Fruit fly (Drosophila melanogaster) whole organism, embryonic: ENCODE results near the gene Snx3.

Source experiments
- Ada2b ChIP-seq: fragments of 200-800 bp; sonication (Bioruptor generic); IDR thresholded peaks from 2 replicates; pipeline ENCODE4 v1.3.6; 2022; ENCODE audit warnings: missing biosample characterization, missing genetic modification characterization
- Bgb ChIP-seq: fragments of 200-800 bp; sonication (Bioruptor generic); IDR thresholded peaks from 2 replicates; pipeline ENCODE4 v1.3.6; 2022; ENCODE audit warnings: missing biosample characterization, missing genetic modification characterization; ENCODE audit not compliant: partially characterized antibody
- CG10321 ChIP-seq: fragments of 200-800 bp; sonication (Bioruptor generic); IDR thresholded peaks from 2 replicates; pipeline ENCODE4 v1.3.6; 2022; ENCODE audit warnings: missing biosample characterization, missing genetic modification characterization
- CG17612 ChIP-seq: fragments of 200-800 bp; sonication (Bioruptor generic); IDR thresholded peaks from 2 replicates; pipeline ENCODE4 v1.3.6; 2022; ENCODE audit warnings: missing biosample characterization, missing genetic modification characterization
- Dp ChIP-seq: fragments of 200-800 bp; sonication (Bioruptor generic); optimal IDR thresholded peaks from 2 replicates; lab custom pipeline; 2018; ENCODE audit warnings: missing biosample characterization, mild to moderate bottlenecking, missing genetic modification characterization, moderate library complexity
- E2f1 ChIP-seq: fragments of 200-800 bp; sonication (Bioruptor generic); IDR thresholded peaks from 2 replicates; pipeline ENCODE4 v1.3.6; 2022; ENCODE audit warnings: missing biosample characterization, missing genetic modification characterization
- H2.0 ChIP-seq: fragments of 200-800 bp; sonication (Bioruptor generic); IDR thresholded peaks from 2 replicates; pipeline ENCODE4 v1.3.6; 2022; ENCODE audit warnings: missing biosample characterization, missing genetic modification characterization
- Nf-YC ChIP-seq: fragments of 200-800 bp; optimal IDR thresholded peaks from 3 replicates; lab custom pipeline; 2019; ENCODE audit warnings: missing biosample characterization, mild to moderate bottlenecking, missing genetic modification characterization, moderate library complexity
- bcd ChIP-seq: fragments of 200-800 bp; sonication (Bioruptor generic); optimal IDR thresholded peaks from 2 replicates; lab custom pipeline; 2017; ENCODE audit warnings: missing biosample characterization, mild to moderate bottlenecking, missing genetic modification characterization
- nerfin-1 ChIP-seq: fragments of 200-800 bp; sonication (Bioruptor generic); optimal IDR thresholded peaks from 3 replicates; lab custom pipeline; 2019; ENCODE audit warnings: missing biosample characterization, mild to moderate bottlenecking, missing genetic modification characterization, moderate library complexity
- slou ChIP-seq: fragments of 200-800 bp; sonication (Bioruptor generic); optimal IDR thresholded peaks from 3 replicates; lab custom pipeline; 2016; ENCODE audit warnings: missing biosample characterization, missing genetic modification characterization
- twi ChIP-seq: fragments of 200-800 bp; optimal IDR thresholded peaks from 2 replicates; lab custom pipeline; 2019; ENCODE audit warnings: missing biosample characterization, mild to moderate bottlenecking, missing genetic modification characterization, moderate library complexity

- TF ChIP-seq Dp (no peak), bcd (GFP tag; lab: Kevin White, UChicago) (no peak), H2.0 (GFP tag; lab: Robert Waterston, UW) (no peak), CG10321 (no peak), slou (GFP tag; lab: Kevin White, UChicago) (no peak), E2f1 (GFP tag; lab: Robert Waterston, UW) (no peak), Ada2b (GFP tag; lab: Robert Waterston, UW) (no peak), twi (tag; lab: Kevin White, UChicago) (peak; percentile 98), Nf-YC (tag; lab: Kevin White, UChicago) (no peak), Bgb (GFP tag; lab: Robert Waterston, UW) (no peak), CG17612 (GFP tag; lab: Robert Waterston, UW) (no peak), nerfin-1 (tag; lab: Kevin White, UChicago) (no peak)
Observed at dm6 chr3R:12649099-12650029, 21.5 kb downstream of the Snx3 start.
